Fruit fly (Drosophila melanogaster) whole organism, embryonic: Measurements from ENCODE around the gene CG11975.

Experiments used
- Adf1 ChIP-seq: fragments of 200-800 bp; sonication (Bioruptor generic); IDR thresholded peaks from 2 replicates; pipeline ENCODE4 v1.3.6; 2022; ENCODE audit warnings: missing biosample characterization, missing genetic modification characterization
- Awh ChIP-seq: fragments of 200-800 bp; sonication (Bioruptor generic); IDR thresholded peaks from 2 replicates; pipeline ENCODE4, ENCODE4 v1.3.6; 2022; ENCODE audit warnings: missing biosample characterization, missing genetic modification characterization
- Blimp-1 ChIP-seq: fragments of 200-800 bp; sonication (Bioruptor generic); optimal IDR thresholded peaks from 3 replicates; lab custom pipeline; 2018; ENCODE audit warnings: missing biosample characterization, missing genetic modification characterization, mild to moderate bottlenecking, moderate library complexity, missing genetic modification reagents
- BtbVII ChIP-seq: fragments of 200-800 bp; sonication (Bioruptor generic); optimal IDR thresholded peaks from 3 replicates; lab custom pipeline; 2017; ENCODE audit warnings: missing biosample characterization, mild to moderate bottlenecking, missing genetic modification characterization
- CG10209 ChIP-seq: fragments of 200-800 bp; sonication (Bioruptor generic); optimal IDR thresholded peaks from 3 replicates; lab custom pipeline; 2017; ENCODE audit warnings: missing biosample characterization, mild to moderate bottlenecking, missing genetic modification characterization, missing genetic modification reagents
- CG10366 ChIP-seq: fragments of 200-800 bp; sonication (Bioruptor generic); IDR thresholded peaks from 2 replicates; pipeline ENCODE4 v1.3.6; 2022; ENCODE audit warnings: missing biosample characterization, missing genetic modification characterization
- CG10979 ChIP-seq: fragments of 200-800 bp; sonication (Bioruptor generic); optimal IDR thresholded peaks from 2 replicates; lab custom pipeline; 2018; ENCODE audit warnings: missing biosample characterization, mild to moderate bottlenecking, missing genetic modification characterization, moderate library complexity
- CG11456 ChIP-seq: fragments of 200-800 bp; sonication (Bioruptor generic); IDR thresholded peaks from 3 replicates; pipeline ENCODE4 v1.3.6; 2022; ENCODE audit warnings: missing biosample characterization, missing genetic modification characterization
- CG12769 ChIP-seq: fragments of 200-800 bp; sonication (Bioruptor generic); optimal IDR thresholded peaks from 2 replicates; lab custom pipeline; 2019; ENCODE audit warnings: missing biosample characterization, mild to moderate bottlenecking, missing genetic modification characterization, moderate library complexity
- CG15011 ChIP-seq: fragments of 200-800 bp; sonication (Bioruptor generic); optimal IDR thresholded peaks from 3 replicates; lab custom pipeline; 2018; ENCODE audit warnings: missing biosample characterization, mild to moderate bottlenecking, missing genetic modification characterization
- CG15479 ChIP-seq: fragments of 200-800 bp; sonication (Bioruptor generic); optimal IDR thresholded peaks from 3 replicates; lab custom pipeline; 2019; ENCODE audit warnings: missing biosample characterization, mild to moderate bottlenecking, missing genetic modification characterization, moderate library complexity
- CG18619 ChIP-seq: fragments of 200-800 bp; sonication (Bioruptor generic); optimal IDR thresholded peaks from 3 replicates; lab custom pipeline; 2017; ENCODE audit warnings: missing biosample characterization, mild to moderate bottlenecking, missing genetic modification characterization
- CG30431 ChIP-seq: fragments of 200-800 bp; sonication (Bioruptor generic); optimal IDR thresholded peaks from 2 replicates; lab custom pipeline; 2017; ENCODE audit warnings: missing biosample characterization, missing genetic modification characterization
- CG31388 ChIP-seq: fragments of 200-800 bp; sonication (Bioruptor generic); optimal IDR thresholded peaks from 2 replicates; lab custom pipeline; 2016; ENCODE audit warnings: missing biosample characterization, missing genetic modification characterization
- CG3726 ChIP-seq: fragments of 200-800 bp; sonication (Bioruptor generic); IDR thresholded peaks from 3 replicates; pipeline ENCODE4, ENCODE4 v1.3.6; 2022; ENCODE audit warnings: missing biosample characterization, missing genetic modification characterization
- CG4617 ChIP-seq: fragments of 200-800 bp; sonication (Bioruptor generic); optimal IDR thresholded peaks from 3 replicates; lab custom pipeline; 2016; ENCODE audit warnings: missing biosample characterization, missing genetic modification characterization, borderline replicate concordance
- CG5245 ChIP-seq: fragments of 200-800 bp; sonication (Bioruptor generic); optimal IDR thresholded peaks from 3 replicates; lab custom pipeline; 2016; ENCODE audit warnings: missing biosample characterization, missing genetic modification characterization
- CG6272 ChIP-seq: fragments of 200-800 bp; sonication (Bioruptor generic); IDR thresholded peaks from 2 replicates; pipeline ENCODE4 v1.3.6; 2022; ENCODE audit warnings: missing biosample characterization, missing genetic modification characterization
- CG7372 ChIP-seq: fragments of 200-800 bp; sonication (Bioruptor generic); IDR thresholded peaks from 2 replicates; pipeline ENCODE4 v1.3.6; 2022; ENCODE audit warnings: missing biosample characterization, missing genetic modification characterization
- CG7745 ChIP-seq: fragments of 200-800 bp; sonication (Bioruptor generic); optimal IDR thresholded peaks from 2 replicates; lab custom pipeline; 2018; ENCODE audit warnings: missing biosample characterization, mild to moderate bottlenecking, missing genetic modification characterization, moderate library complexity
- CG7987 ChIP-seq: fragments of 200-800 bp; sonication (Bioruptor generic); optimal IDR thresholded peaks from 2 replicates; lab custom pipeline; 2018; ENCODE audit warnings: missing biosample characterization, mild to moderate bottlenecking, missing genetic modification characterization, moderate library complexity
- CG8281 ChIP-seq: fragments of 200-800 bp; sonication (Bioruptor generic); optimal IDR thresholded peaks from 2 replicates; lab custom pipeline; 2018; ENCODE audit warnings: missing biosample characterization, mild to moderate bottlenecking, missing genetic modification characterization, moderate library complexity
- CG9932 ChIP-seq: fragments of 200-800 bp; sonication (Bioruptor generic); IDR thresholded peaks from 2 replicates; pipeline ENCODE4 v1.3.6; 2022; ENCODE audit warnings: missing biosample characterization, missing genetic modification characterization
- CTCF ChIP-seq: fragments of 200-800 bp; sonication (Bioruptor generic); optimal IDR thresholded peaks from 2 replicates; lab custom pipeline; 2017; ENCODE audit warnings: missing biosample characterization, mild to moderate bottlenecking, missing genetic modification characterization, moderate library complexity
- Camta ChIP-seq: fragments of 200-800 bp; sonication (Bioruptor generic); optimal IDR thresholded peaks from 2 replicates; lab custom pipeline; 2016; ENCODE audit warnings: missing biosample characterization, missing genetic modification characterization
- CrebB ChIP-seq: fragments of 200-800 bp; sonication (Bioruptor generic); optimal IDR thresholded peaks from 3 replicates; lab custom pipeline; 2018; ENCODE audit warnings: missing biosample characterization, mild to moderate bottlenecking, missing genetic modification characterization
- Dfd ChIP-seq, 2 experiments: fragments of >200 bp; optimal IDR thresholded peaks; 2 replicates each; lab custom pipeline; 2017; ENCODE audit warnings: missing biosample characterization in 2 of 2, missing genetic modification characterization in 2 of 2
- GATAe ChIP-seq: fragments of 200-800 bp; sonication (Bioruptor generic); conservative IDR thresholded peaks from 2 replicates; pipeline ENCODE4 v1.3.6; 2022; ENCODE audit warnings: missing biosample characterization, missing genetic modification characterization
- HLH3B ChIP-seq: fragments of 200-800 bp; sonication (Bioruptor generic); IDR thresholded peaks from 2 replicates; pipeline ENCODE4 v1.3.6; 2022; ENCODE audit warnings: missing biosample characterization, missing genetic modification characterization
- Mrtf ChIP-seq: fragments of 200-800 bp; sonication (Bioruptor generic); IDR thresholded peaks from 3 replicates; pipeline ENCODE4 v1.3.6; 2022; ENCODE audit warnings: missing biosample characterization, missing genetic modification characterization
- Myb ChIP-seq: fragments of 200-800 bp; sonication (Bioruptor generic); optimal IDR thresholded peaks from 2 replicates; lab custom pipeline; 2016; ENCODE audit warnings: missing biosample characterization, missing genetic modification characterization
- Nf-YA ChIP-seq: fragments of 200-800 bp; sonication (Bioruptor generic); IDR thresholded peaks from 2 replicates; pipeline ENCODE4 v1.3.6; 2022; ENCODE audit warnings: missing biosample characterization, missing genetic modification characterization
- Scr ChIP-seq: fragments of 200-800 bp; sonication (Bioruptor generic); IDR thresholded peaks from 2 replicates; pipeline ENCODE4 v1.3.6; 2022; ENCODE audit warnings: missing biosample characterization, missing genetic modification characterization; ENCODE audit not compliant: partially characterized antibody
- Stat92E ChIP-seq, 3 experiments: fragments of >200 bp in 2 of 3; fragments of 200-800 bp in 1 of 3; sonication (Bioruptor generic) in 1 of 3; optimal IDR thresholded peaks; 2 replicates each; lab custom pipeline; 2017 to 2019; ENCODE audit warnings: missing biosample characterization in 3 of 3, missing genetic modification characterization in 3 of 3, mild to moderate bottlenecking in 1 of 3, moderate library complexity in 1 of 3
- cad ChIP-seq: fragments of >200 bp; optimal IDR thresholded peaks from 2 replicates; lab custom pipeline; 2017; ENCODE audit warnings: missing biosample characterization, missing genetic modification characterization
- cg ChIP-seq: fragments of 200-800 bp; sonication (Bioruptor generic); optimal IDR thresholded peaks from 3 replicates; lab custom pipeline; 2019; ENCODE audit warnings: missing biosample characterization, mild to moderate bottlenecking, missing genetic modification characterization, moderate library complexity
- chif ChIP-seq, 2 experiments: fragments of 200-800 bp; sonication (Bioruptor generic); optimal IDR thresholded peaks; 3 replicates each; lab custom pipeline; 2016; ENCODE audit warnings: missing biosample characterization in 2 of 2, missing genetic modification characterization in 2 of 2
- ci ChIP-seq: fragments of 200-800 bp; sonication (Bioruptor generic); IDR thresholded peaks from 3 replicates; pipeline ENCODE4 v1.3.6; 2022; ENCODE audit warnings: missing biosample characterization, missing genetic modification characterization
- dan ChIP-seq: fragments of 200-800 bp; sonication (Bioruptor generic); IDR thresholded peaks from 2 replicates; pipeline ENCODE4 v1.3.6; 2022; ENCODE audit warnings: missing biosample characterization, missing genetic modification characterization
- dimm ChIP-seq: fragments of 200-800 bp; sonication (Bioruptor generic); IDR thresholded peaks from 2 replicates; pipeline ENCODE4 v1.3.6; 2022; ENCODE audit warnings: missing biosample characterization, missing genetic modification characterization
- ems ChIP-seq: fragments of 200-800 bp; sonication (Bioruptor generic); optimal IDR thresholded peaks from 3 replicates; lab custom pipeline; 2016; ENCODE audit warnings: missing biosample characterization, missing genetic modification characterization
- grn ChIP-seq: fragments of 200-800 bp; sonication (Bioruptor generic); optimal IDR thresholded peaks from 3 replicates; lab custom pipeline; 2017; ENCODE audit warnings: missing biosample characterization, missing genetic modification characterization
- gsb ChIP-seq: fragments of 200-800 bp; sonication (Bioruptor generic); IDR thresholded peaks from 2 replicates; pipeline ENCODE4 v1.3.6; 2022; ENCODE audit warnings: missing biosample characterization, missing genetic modification characterization
- gt ChIP-seq: fragments of 200-800 bp; sonication (Bioruptor generic); IDR thresholded peaks from 2 replicates; pipeline ENCODE4 v1.3.6; 2022; ENCODE audit warnings: missing biosample characterization, missing genetic modification characterization
- jing ChIP-seq: fragments of 200-800 bp; sonication (Bioruptor generic); optimal IDR thresholded peaks from 2 replicates; lab custom pipeline; 2018; ENCODE audit warnings: missing biosample characterization, mild to moderate bottlenecking, missing genetic modification characterization
- nmo ChIP-seq: fragments of 200-800 bp; sonication (Bioruptor generic); optimal IDR thresholded peaks from 2 replicates; lab custom pipeline; 2018; ENCODE audit warnings: missing biosample characterization, mild to moderate bottlenecking, missing genetic modification characterization, moderate library complexity
- slbo ChIP-seq: fragments of 200-800 bp; sonication (Bioruptor generic); IDR thresholded peaks from 2 replicates; pipeline ENCODE4 v1.3.6; 2022; ENCODE audit warnings: missing biosample characterization, missing genetic modification characterization
- slp2 ChIP-seq: fragments of 200-800 bp; sonication (Bioruptor generic); optimal IDR thresholded peaks from 2 replicates; lab custom pipeline; 2016; ENCODE audit warnings: missing biosample characterization, missing genetic modification characterization
- stwl ChIP-seq: fragments of 200-800 bp; sonication (Bioruptor generic); optimal IDR thresholded peaks from 3 replicates; lab custom pipeline; 2018; ENCODE audit warnings: missing biosample characterization, mild to moderate bottlenecking, missing genetic modification characterization, moderate library complexity
- tna ChIP-seq: fragments of 200-800 bp; sonication (Bioruptor generic); IDR thresholded peaks from 2 replicates; pipeline ENCODE4 v1.3.6; 2022; ENCODE audit warnings: missing biosample characterization, missing genetic modification characterization; ENCODE audit not compliant: partially characterized antibody
- wdn ChIP-seq: fragments of 200-800 bp; sonication (Bioruptor generic); IDR thresholded peaks from 2 replicates; pipeline ENCODE4 v1.3.6; 2022; ENCODE audit warnings: missing biosample characterization, missing genetic modification characterization
- zf30C ChIP-seq: fragments of 200-800 bp; sonication (Bioruptor generic); optimal IDR thresholded peaks from 3 replicates; lab custom pipeline; 2018; ENCODE audit warnings: missing biosample characterization, mild to moderate bottlenecking, missing genetic modification characterization

The CG11975 gene

DNA sequence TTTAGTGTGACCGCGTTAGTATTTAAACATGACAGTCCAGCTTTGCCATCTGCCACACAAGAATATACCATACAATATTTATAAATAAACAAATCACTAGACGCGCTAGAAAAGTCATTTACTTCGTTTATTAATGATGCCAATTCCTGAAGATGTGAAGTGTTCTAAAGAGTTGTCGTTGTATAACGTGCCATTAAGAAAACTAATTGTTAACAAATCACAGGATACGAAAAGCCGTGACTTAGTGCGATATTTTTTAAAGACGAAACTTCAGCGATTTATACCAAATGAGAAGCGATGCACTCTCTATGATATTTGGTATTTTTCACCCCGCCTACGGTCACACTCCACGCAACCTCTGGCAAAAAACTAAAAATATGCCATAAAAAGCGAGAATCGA is 46.4 kb downstream of the CG11975 start, which contains the start of gene neur (continued):
- TF ChIP-seq stwl (tag; lab: Kevin White, UChicago) (peak; percentile 94), CG30431 (no peak), Mrtf (GFP tag; lab: Robert Waterston, UW) (no peak), dan (GFP tag; lab: Robert Waterston, UW) (no peak), CG10209 (GFP tag; lab: Kevin White, UChicago) (no peak), jing (GFP tag; lab: Kevin White, UChicago) (no peak), GATAe (GFP tag; lab: Robert Waterston, UW) (no peak), Dfd (GFP tag; optimal IDR thresholded peaks at IDR 0.05; lab: Kevin White, UChicago) (no peak), wdn (GFP tag; lab: Robert Waterston, UW) (no peak), ems (GFP tag; lab: Kevin White, UChicago) (no peak), CG15479 (GFP tag; lab: Kevin White, UChicago) (no peak), dimm (GFP tag; lab: Robert Waterston, UW) (no peak), CrebB (tag; lab: Kevin White, UChicago) (peak; percentile 18), gt (GFP tag; lab: Robert Waterston, UW) (no peak), nmo (GFP tag; lab: Kevin White, UChicago) (peak; percentile 72), Stat92E (GFP tag; optimal IDR thresholded peaks at IDR 0.05; lab: Kevin White, UChicago) (no peak), slp2 (no peak), Nf-YA (no peak), tna (GFP tag; lab: Robert Waterston, UW) (no peak), CG9932 (GFP tag; lab: Robert Waterston, UW) (peak; percentile 45; the same call in 1 of the 2 replicates), CG5245 (no peak), CG18619 (peak; percentile 25), CG3726 (no peak), Scr (GFP tag; lab: Robert Waterston, UW) (peak; percentile 78), CG7987 (GFP tag; lab: Kevin White, UChicago) (no peak), CG15011 (no peak), Camta (GFP tag; lab: Kevin White, UChicago) (no peak), cg (GFP tag; lab: Kevin White, UChicago) (no peak), CG10979 (no peak), Awh (GFP tag; lab: Robert Waterston, UW) (no peak), HLH3B (GFP tag; lab: Robert Waterston, UW) (no peak), Myb (GFP tag; lab: Kevin White, UChicago) (peak; percentile 6), slbo (GFP tag; lab: Robert Waterston, UW) (peak; percentile 39; the same call in 1 of the 2 replicates), CTCF (peak; percentile 7), chif (GFP tag; optimal IDR thresholded peaks at IDR 0.05; lab: Kevin White, UChicago) (peak in 1 of 2 experiments; percentile 3), CG7745 (no peak), Adf1 (GFP tag; lab: Robert Waterston, UW) (no peak), BtbVII (GFP tag; lab: Kevin White, UChicago) (peak; percentile 4), grn (GFP tag; lab: Kevin White, UChicago) (peak; percentile 33), ci (GFP tag; lab: Robert Waterston, UW) (peak; percentile 46; the same call in 1 of the 3 replicates), CG8281 (tag; lab: Kevin White, UChicago) (no peak), CG12769 (no peak), Blimp-1 (GFP tag; lab: Kevin White, UChicago) (no peak), CG4617 (GFP tag; lab: Kevin White, UChicago) (peak; percentile 58), CG31388 (no peak), CG6272 (no peak), CG11456 (GFP tag; lab: Robert Waterston, UW) (no peak), CG7372 (GFP tag; lab: Robert Waterston, UW) (no peak), CG10366 (GFP tag; lab: Robert Waterston, UW) (no peak), gsb (no peak), zf30C (GFP tag; lab: Kevin White, UChicago) (no peak), cad (GFP tag; lab: Kevin White, UChicago) (no peak)
